Worm (Caenorhabditis elegans): ENCODE data around the gene mrpl-53.

- TF ChIP-seq nhr-237 (tag; optimal IDR thresholded peaks at IDR 0.05) (no peak), alr-1 (tag; optimal IDR thresholded peaks at IDR 0.05) (no peak), nhr-77 (tag; optimal IDR thresholded peaks at IDR 0.05) (no peak), zag-1 (tag; optimal IDR thresholded peaks at IDR 0.05) (no peak)
Measured at ce11 chrII:9586734-9587209, 10.7 kb upstream of the mrpl-53 start, which contains the start of gene ugt-58.
